Fruit fly (Drosophila melanogaster): ENCODE measurements around the gene U2af50.

The U2af50 gene

dm6 chrX:16361306-16361705, 2.5 kb upstream of the U2af50 start, which contains the start of gene nonA:
nonA (plus strand) TSS chrX:16361569.
- TF ChIP-seq HLH106 (tag; optimal IDR thresholded peaks at IDR 0.05), result no peak
- TF ChIP-seq Hr83 (GFP tag; optimal IDR thresholded peaks at IDR 0.05; ENCODE audit: poor library complexity, severe bottlenecking), result no peak
- no peak for TF ChIP-seq usp (GFP tag; optimal IDR thresholded peaks at IDR 0.05)
- no peak for TF ChIP-seq tai (GFP tag; optimal IDR thresholded peaks at IDR 0.05)
- peak; percentile 54 for TF ChIP-seq woc (GFP tag; optimal IDR thresholded peaks at IDR 0.05)
- no peak for TF ChIP-seq lola (GFP tag; optimal IDR thresholded peaks at IDR 0.05)
- no peak for TF ChIP-seq jim (GFP tag; optimal IDR thresholded peaks at IDR 0.05)
- peak; percentile 5 for TF ChIP-seq N (GFP tag; optimal IDR thresholded peaks at IDR 0.05)
- no peak for TF ChIP-seq Rel (GFP tag; optimal IDR thresholded peaks at IDR 0.05)
- no peak for TF ChIP-seq Rel (tag; optimal IDR thresholded peaks at IDR 0.05)
- no peak for TF ChIP-seq h (GFP tag; optimal IDR thresholded peaks at IDR 0.05)
- TF ChIP-seq OdsH (GFP tag; optimal IDR thresholded peaks at IDR 0.05), result no peak
- peak; percentile 20 for TF ChIP-seq Hnf4 (GFP tag; optimal IDR thresholded peaks at IDR 0.05)
- peak; percentile 38 for TF ChIP-seq fru (GFP tag; optimal IDR thresholded peaks at IDR 0.05)

dm6 chrX:16350062-16350461, 8.8 kb downstream of the U2af50 start, which contains the start of gene sl:
sl (plus strand) TSS chrX:16350315.
- TF ChIP-seq dl (GFP tag; optimal IDR thresholded peaks at IDR 0.05; ENCODE audit: insufficient read depth in 1 of 2, partially characterized antibody in 2 of 2), result no peak
- TF ChIP-seq Hr83 (GFP tag; optimal IDR thresholded peaks at IDR 0.05; ENCODE audit: poor library complexity, severe bottlenecking), result no peak
- no peak for TF ChIP-seq tai (GFP tag; optimal IDR thresholded peaks at IDR 0.05)
- TF ChIP-seq ey (GFP tag; optimal IDR thresholded peaks at IDR 0.05), result no peak
- no peak for TF ChIP-seq sv (GFP tag; optimal IDR thresholded peaks at IDR 0.05)
- no peak for TF ChIP-seq dsf (GFP tag; optimal IDR thresholded peaks at IDR 0.05; ENCODE audit: borderline replicate concordance)
- TF ChIP-seq Dif (GFP tag; optimal IDR thresholded peaks at IDR 0.05; ENCODE audit: partially characterized antibody), result no peak
- no peak for TF ChIP-seq HLH106 (tag; optimal IDR thresholded peaks at IDR 0.05)
- TF ChIP-seq br (GFP tag; optimal IDR thresholded peaks at IDR 0.05), result no peak
- TF ChIP-seq Dfd (GFP tag; optimal IDR thresholded peaks at IDR 0.05), result no peak
- TF ChIP-seq CrebA (GFP tag; optimal IDR thresholded peaks at IDR 0.05; ENCODE audit: borderline replicate concordance), result no peak
- TF ChIP-seq Rel (GFP tag; optimal IDR thresholded peaks at IDR 0.05), result no peak
- TF ChIP-seq Rel (tag; optimal IDR thresholded peaks at IDR 0.05), result no peak
- TF ChIP-seq psq (GFP tag; optimal IDR thresholded peaks at IDR 0.05), result no peak
- TF ChIP-seq OdsH (GFP tag; optimal IDR thresholded peaks at IDR 0.05), result no peak
- TF ChIP-seq woc (GFP tag; optimal IDR thresholded peaks at IDR 0.05), result peak; percentile 17
- no peak for TF ChIP-seq foxo (GFP tag; optimal IDR thresholded peaks at IDR 0.05)
- TF ChIP-seq fru (GFP tag; optimal IDR thresholded peaks at IDR 0.05), result no peak
- TF ChIP-seq Hr78 (GFP tag; optimal IDR thresholded peaks at IDR 0.05), result no peak
- TF ChIP-seq rgr (GFP tag; optimal IDR thresholded peaks at IDR 0.05), result no peak
- TF ChIP-seq N (GFP tag; optimal IDR thresholded peaks at IDR 0.05), result peak; percentile 80
- peak; percentile 12 for TF ChIP-seq Myc (optimal IDR thresholded peaks at IDR 0.05)

dm6 chrX:16335107-16335642, 23.7 kb downstream of the U2af50 start:
- TF ChIP-seq dmrt93B (GFP tag; optimal IDR thresholded peaks at IDR 0.05) (peak; percentile 33), Mio (GFP tag; optimal IDR thresholded peaks at IDR 0.05) (no peak), CrebA (GFP tag; optimal IDR thresholded peaks at IDR 0.05; ENCODE audit: borderline replicate concordance) (no peak), psq (GFP tag; optimal IDR thresholded peaks at IDR 0.05) (peak; percentile 61), Hr83 (GFP tag; optimal IDR thresholded peaks at IDR 0.05; ENCODE audit: poor library complexity, severe bottlenecking) (peak; percentile 69), h (GFP tag; optimal IDR thresholded peaks at IDR 0.05) (peak; percentile 78), jim (GFP tag; optimal IDR thresholded peaks at IDR 0.05) (no peak), CG32264 (GFP tag; optimal IDR thresholded peaks at IDR 0.05) (no peak), dl (GFP tag; optimal IDR thresholded peaks at IDR 0.05; ENCODE audit: insufficient read depth in 1 of 2, partially characterized antibody in 2 of 2) (no peak), Jra (GFP tag; optimal IDR thresholded peaks at IDR 0.05) (peak; percentile 25), ey (GFP tag; optimal IDR thresholded peaks at IDR 0.05) (peak; percentile 72), Abd-B (GFP tag; optimal IDR thresholded peaks at IDR 0.05) (no peak), sage (GFP tag; optimal IDR thresholded peaks at IDR 0.05) (no peak), CG9705 (GFP tag; optimal IDR thresholded peaks at IDR 0.05) (peak; percentile 12), tai (GFP tag; optimal IDR thresholded peaks at IDR 0.05) (peak; percentile 2), woc (GFP tag; optimal IDR thresholded peaks at IDR 0.05) (peak; percentile 30), brk (GFP tag; optimal IDR thresholded peaks at IDR 0.05) (no peak), Vsx2 (GFP tag; optimal IDR thresholded peaks at IDR 0.05; ENCODE audit: partially characterized antibody) (no peak), foxo (GFP tag; optimal IDR thresholded peaks at IDR 0.05) (peak in 1 of 2 experiments; percentile 85), fru (GFP tag; optimal IDR thresholded peaks at IDR 0.05) (peak; percentile 78), GATAd (GFP tag; optimal IDR thresholded peaks at IDR 0.05) (no peak), rgr (GFP tag; optimal IDR thresholded peaks at IDR 0.05) (peak; percentile 82), Hr78 (GFP tag; optimal IDR thresholded peaks at IDR 0.05) (no peak), br (GFP tag; optimal IDR thresholded peaks at IDR 0.05) (peak; percentile 72), N (GFP tag; optimal IDR thresholded peaks at IDR 0.05) (no peak), Hnf4 (GFP tag; optimal IDR thresholded peaks at IDR 0.05) (peak; percentile 72), sv (GFP tag; optimal IDR thresholded peaks at IDR 0.05) (peak; percentile 31), lola (GFP tag; optimal IDR thresholded peaks at IDR 0.05) (no peak), HLH106 (tag; optimal IDR thresholded peaks at IDR 0.05) (peak; percentile 62), Dif (GFP tag; optimal IDR thresholded peaks at IDR 0.05; ENCODE audit: partially characterized antibody) (no peak), Rel (GFP tag; optimal IDR thresholded peaks at IDR 0.05) (no peak), Rel (tag; optimal IDR thresholded peaks at IDR 0.05) (no peak), pan (optimal IDR thresholded peaks at IDR 0.05) (no peak), Sp1 (GFP tag; optimal IDR thresholded peaks at IDR 0.05) (peak; percentile 64), OdsH (GFP tag; optimal IDR thresholded peaks at IDR 0.05) (peak; percentile 68), Myc (optimal IDR thresholded peaks at IDR 0.05) (no peak), Dfd (GFP tag; optimal IDR thresholded peaks at IDR 0.05) (no peak), dsf (GFP tag; optimal IDR thresholded peaks at IDR 0.05; ENCODE audit: borderline replicate concordance) (no peak), usp (GFP tag; optimal IDR thresholded peaks at IDR 0.05) (no peak)
